Fruit fly (Drosophila melanogaster) whole organism, embryonic: ENCODE measurements around the gene bmm.

Source experiments
- Atf6 ChIP-seq: fragments of 200-800 bp; sonication (Bioruptor generic); IDR thresholded peaks from 2 replicates; pipeline ENCODE4 v1.3.6; 2022; ENCODE audit warnings: missing biosample characterization, missing genetic modification characterization
- B-H1 ChIP-seq: fragments of 200-800 bp; sonication (Bioruptor generic); IDR thresholded peaks from 3 replicates; pipeline ENCODE4 v1.3.6; 2022; ENCODE audit warnings: missing biosample characterization, missing genetic modification characterization
- CG10543 ChIP-seq: fragments of 200-800 bp; sonication (Bioruptor generic); optimal IDR thresholded peaks from 3 replicates; lab custom pipeline; 2017; ENCODE audit warnings: missing biosample characterization, mild to moderate bottlenecking, missing genetic modification characterization, moderate library complexity
- CG10654 ChIP-seq: fragments of 200-800 bp; sonication (Bioruptor generic); optimal IDR thresholded peaks from 2 replicates; lab custom pipeline; 2016; ENCODE audit warnings: missing biosample characterization, missing genetic modification characterization
- CG10979 ChIP-seq: fragments of 200-800 bp; sonication (Bioruptor generic); optimal IDR thresholded peaks from 2 replicates; lab custom pipeline; 2018; ENCODE audit warnings: missing biosample characterization, mild to moderate bottlenecking, missing genetic modification characterization, moderate library complexity
- CG13424 ChIP-seq: fragments of 200-800 bp; sonication (Bioruptor generic); optimal IDR thresholded peaks from 2 replicates; lab custom pipeline; 2019; ENCODE audit warnings: missing biosample characterization, mild to moderate bottlenecking, missing genetic modification characterization, moderate library complexity
- CG15073 ChIP-seq: fragments of 200-800 bp; sonication (Bioruptor generic); optimal IDR thresholded peaks from 2 replicates; lab custom pipeline; 2016; ENCODE audit warnings: missing biosample characterization, missing genetic modification characterization
- CG17829 ChIP-seq: fragments of 200-800 bp; optimal IDR thresholded peaks from 2 replicates; lab custom pipeline; 2019; ENCODE audit warnings: missing biosample characterization, mild to moderate bottlenecking, missing genetic modification characterization, moderate library complexity
- CG18599 ChIP-seq: fragments of 200-800 bp; sonication (Bioruptor generic); optimal IDR thresholded peaks from 3 replicates; lab custom pipeline; 2017; ENCODE audit warnings: missing biosample characterization, missing genetic modification characterization, mild to moderate bottlenecking, moderate library complexity, missing genetic modification reagents
- CG2678 ChIP-seq: fragments of 200-800 bp; sonication (Bioruptor generic); optimal IDR thresholded peaks from 3 replicates; lab custom pipeline; 2019; ENCODE audit warnings: missing biosample characterization, mild to moderate bottlenecking, missing genetic modification characterization, moderate library complexity
- CG2889 ChIP-seq: fragments of 200-800 bp; sonication (Bioruptor generic); IDR thresholded peaks from 3 replicates; pipeline ENCODE4 v1.3.6; 2022; ENCODE audit warnings: missing biosample characterization, missing genetic modification characterization
- CG31365 ChIP-seq: fragments of 200-800 bp; sonication (Bioruptor generic); optimal IDR thresholded peaks from 2 replicates; lab custom pipeline; 2018; ENCODE audit warnings: missing biosample characterization, mild to moderate bottlenecking, missing genetic modification characterization
- CG31441 ChIP-seq: fragments of 200-800 bp; sonication (Bioruptor generic); IDR thresholded peaks from 2 replicates; pipeline ENCODE4 v1.3.6; 2022; ENCODE audit warnings: missing biosample characterization, missing genetic modification characterization
- CG34376 ChIP-seq: fragments of 200-800 bp; sonication (Bioruptor generic); optimal IDR thresholded peaks from 2 replicates; lab custom pipeline; 2018; ENCODE audit warnings: missing biosample characterization, mild to moderate bottlenecking, missing genetic modification characterization
- CG5180 ChIP-seq: fragments of 200-800 bp; sonication (Bioruptor generic); optimal IDR thresholded peaks from 3 replicates; lab custom pipeline; 2017; ENCODE audit warnings: missing biosample characterization, missing genetic modification characterization, mild to moderate bottlenecking, moderate library complexity, missing genetic modification reagents
- CG6175 ChIP-seq: fragments of 200-800 bp; sonication (Bioruptor generic); IDR thresholded peaks from 3 replicates; pipeline ENCODE4 v1.3.6; 2022; ENCODE audit warnings: missing biosample characterization, missing genetic modification characterization
- CG6254 ChIP-seq: fragments of 200-800 bp; sonication (Bioruptor generic); optimal IDR thresholded peaks from 3 replicates; lab custom pipeline; 2017; ENCODE audit warnings: mild to moderate bottlenecking, missing biosample characterization, missing genetic modification reagents, missing genetic modification characterization
- CG7556 ChIP-seq: fragments of 200-800 bp; sonication (Bioruptor generic); optimal IDR thresholded peaks from 2 replicates; lab custom pipeline; 2017; ENCODE audit warnings: missing biosample characterization, mild to moderate bottlenecking, missing genetic modification characterization
- HLH54F ChIP-seq: fragments of 200-800 bp; sonication (Bioruptor generic); optimal IDR thresholded peaks from 3 replicates; lab custom pipeline; 2016; ENCODE audit warnings: missing biosample characterization, missing genetic modification characterization
- HLHmδ ChIP-seq: fragments of 200-800 bp; sonication (Bioruptor generic); optimal IDR thresholded peaks from 2 replicates; lab custom pipeline; 2018; ENCODE audit warnings: missing biosample characterization, mild to moderate bottlenecking, missing genetic modification characterization, moderate library complexity
- MESR4 ChIP-seq: fragments of 200-800 bp; sonication (Bioruptor generic); optimal IDR thresholded peaks from 2 replicates; lab custom pipeline; 2018; ENCODE audit warnings: missing biosample characterization, mild to moderate bottlenecking, missing genetic modification characterization, moderate library complexity
- NK7.1 ChIP-seq: fragments of 200-800 bp; sonication (Bioruptor generic); optimal IDR thresholded peaks from 3 replicates; lab custom pipeline; 2016; ENCODE audit warnings: missing biosample characterization, missing genetic modification characterization
- Oli ChIP-seq: fragments of 200-800 bp; sonication (Bioruptor generic); optimal IDR thresholded peaks from 2 replicates; lab custom pipeline; 2018; ENCODE audit warnings: missing biosample characterization, mild to moderate bottlenecking, missing genetic modification characterization, moderate library complexity
- Ptx1 ChIP-seq: fragments of 200-800 bp; sonication (Bioruptor generic); IDR thresholded peaks from 2 replicates; pipeline ENCODE4 v1.3.6; 2022; ENCODE audit warnings: missing biosample characterization, missing genetic modification characterization
- Rfx ChIP-seq: fragments of 200-800 bp; sonication (Bioruptor generic); IDR thresholded peaks from 2 replicates; pipeline ENCODE4 v1.3.6; 2022; ENCODE audit warnings: missing biosample characterization, missing genetic modification characterization
- TFAM ChIP-seq: fragments of 200-800 bp; sonication (Bioruptor generic); optimal IDR thresholded peaks from 2 replicates; lab custom pipeline; 2017; ENCODE audit warnings: missing biosample characterization, missing genetic modification characterization, inconsistent platforms
- ara ChIP-seq: fragments of 200-800 bp; sonication (Bioruptor generic); IDR thresholded peaks from 2 replicates; pipeline ENCODE4 v1.3.6; 2022; ENCODE audit warnings: missing biosample characterization, missing genetic modification characterization
- ash1 ChIP-seq: fragments of 200-800 bp; sonication (Bioruptor generic); optimal IDR thresholded peaks from 2 replicates; lab custom pipeline; 2018; ENCODE audit warnings: missing biosample characterization, mild to moderate bottlenecking, missing genetic modification characterization
- az2 ChIP-seq: fragments of 200-800 bp; sonication (Bioruptor generic); optimal IDR thresholded peaks from 3 replicates; lab custom pipeline; 2016; ENCODE audit warnings: missing biosample characterization, missing genetic modification characterization
- bsh ChIP-seq, 2 experiments: fragments of 200-800 bp; sonication (Bioruptor generic); optimal IDR thresholded peaks; 2 replicates each; lab custom pipeline; 2017 to 2018; ENCODE audit warnings: mild to moderate bottlenecking in 2 of 2, missing biosample characterization in 2 of 2, missing genetic modification characterization in 2 of 2, moderate library complexity in 1 of 2
- chif ChIP-seq, 2 experiments: fragments of 200-800 bp; sonication (Bioruptor generic); optimal IDR thresholded peaks; 3 replicates each; lab custom pipeline; 2016; ENCODE audit warnings: missing biosample characterization in 2 of 2, missing genetic modification characterization in 2 of 2
- crp ChIP-seq, 2 experiments: fragments of 200-800 bp; sonication (Bioruptor generic); optimal IDR thresholded peaks; 2 replicates in 1 of 2; 3 replicates in 1 of 2; lab custom pipeline; 2017; ENCODE audit warnings: missing biosample characterization in 2 of 2, missing genetic modification characterization in 2 of 2, mild to moderate bottlenecking in 1 of 2, moderate library complexity in 1 of 2
- da ChIP-seq: fragments of 200-800 bp; sonication (Bioruptor generic); optimal IDR thresholded peaks from 2 replicates; lab custom pipeline; 2016; ENCODE audit warnings: missing biosample characterization, missing genetic modification characterization
- dati ChIP-seq: fragments of 200-800 bp; sonication (Bioruptor generic); IDR thresholded peaks from 2 replicates; pipeline ENCODE4 v1.3.6; 2022; ENCODE audit warnings: missing biosample characterization, missing genetic modification characterization
- emc ChIP-seq: fragments of 200-800 bp; sonication (Bioruptor generic); optimal IDR thresholded peaks from 2 replicates; lab custom pipeline; 2016; ENCODE audit warnings: missing biosample characterization, missing genetic modification characterization
- gcm ChIP-seq: fragments of 200-800 bp; sonication (Bioruptor generic); optimal IDR thresholded peaks from 2 replicates; lab custom pipeline; 2019; ENCODE audit warnings: missing biosample characterization, mild to moderate bottlenecking, missing genetic modification characterization, moderate library complexity
- gcm2 ChIP-seq: fragments of 200-800 bp; sonication (Bioruptor generic); optimal IDR thresholded peaks from 2 replicates; lab custom pipeline; 2016; ENCODE audit warnings: missing biosample characterization, missing genetic modification characterization
- grn ChIP-seq: fragments of 200-800 bp; sonication (Bioruptor generic); optimal IDR thresholded peaks from 3 replicates; lab custom pipeline; 2017; ENCODE audit warnings: missing biosample characterization, missing genetic modification characterization
- gsb ChIP-seq: fragments of 200-800 bp; sonication (Bioruptor generic); IDR thresholded peaks from 2 replicates; pipeline ENCODE4 v1.3.6; 2022; ENCODE audit warnings: missing biosample characterization, missing genetic modification characterization
- gsb-n ChIP-seq: fragments of 200-800 bp; sonication (Bioruptor generic); optimal IDR thresholded peaks from 3 replicates; lab custom pipeline; 2018; ENCODE audit warnings: missing biosample characterization, mild to moderate bottlenecking, missing genetic modification characterization
- hbn ChIP-seq: fragments of 200-800 bp; sonication (Bioruptor generic); IDR thresholded peaks from 2 replicates; pipeline ENCODE4 v1.3.6; 2022; ENCODE audit warnings: missing biosample characterization, missing genetic modification characterization; ENCODE audit not compliant: partially characterized antibody
- kah ChIP-seq: fragments of 200-800 bp; sonication (Bioruptor generic); optimal IDR thresholded peaks from 2 replicates; lab custom pipeline; 2018; ENCODE audit warnings: missing biosample characterization, mild to moderate bottlenecking, missing genetic modification characterization
- oc ChIP-seq: fragments of 200-800 bp; sonication (Bioruptor generic); optimal IDR thresholded peaks from 2 replicates; lab custom pipeline; 2018; ENCODE audit warnings: missing biosample characterization, mild to moderate bottlenecking, missing genetic modification characterization, moderate library complexity
- pho ChIP-seq: fragments of 200-800 bp; sonication (Bioruptor generic); optimal IDR thresholded peaks from 2 replicates; lab custom pipeline; 2016; ENCODE audit warnings: missing biosample characterization, missing genetic modification characterization
- pzg ChIP-seq: fragments of 200-800 bp; sonication (Bioruptor generic); optimal IDR thresholded peaks from 3 replicates; lab custom pipeline; 2018; ENCODE audit warnings: missing biosample characterization, mild to moderate bottlenecking, missing genetic modification characterization, moderate library complexity
- ranshi ChIP-seq: fragments of 200-800 bp; sonication (Bioruptor generic); IDR thresholded peaks from 2 replicates; pipeline ENCODE4 v1.3.6; 2022; ENCODE audit warnings: missing biosample characterization, missing genetic modification characterization
- repo ChIP-seq: fragments of 200-800 bp; sonication (Bioruptor generic); optimal IDR thresholded peaks from 2 replicates; lab custom pipeline; 2016; ENCODE audit warnings: missing biosample characterization, missing genetic modification characterization
- ro ChIP-seq: fragments of 200-800 bp; sonication (Bioruptor generic); IDR thresholded peaks from 2 replicates; pipeline ENCODE4 v1.3.6; 2022; ENCODE audit warnings: missing biosample characterization, missing genetic modification characterization
- sna ChIP-seq: fragments of 200-800 bp; sonication (Bioruptor generic); IDR thresholded peaks from 2 replicates; pipeline ENCODE4 v1.3.6; 2022; ENCODE audit warnings: missing biosample characterization, missing genetic modification characterization; ENCODE audit not compliant: partially characterized antibody
- twi ChIP-seq: fragments of 200-800 bp; optimal IDR thresholded peaks from 2 replicates; lab custom pipeline; 2019; ENCODE audit warnings: missing biosample characterization, mild to moderate bottlenecking, missing genetic modification characterization, moderate library complexity
- vvl ChIP-seq: fragments of 200-800 bp; sonication (Bioruptor generic); IDR thresholded peaks from 2 replicates; pipeline ENCODE4 v1.3.6; 2022; ENCODE audit warnings: missing biosample characterization, missing genetic modification characterization
- zfh2 ChIP-seq: fragments of 200-800 bp; sonication (Bioruptor generic); optimal IDR thresholded peaks from 2 replicates; lab custom pipeline; 2016; ENCODE audit warnings: missing biosample characterization, missing genetic modification characterization

Gene bmm

DNA sequence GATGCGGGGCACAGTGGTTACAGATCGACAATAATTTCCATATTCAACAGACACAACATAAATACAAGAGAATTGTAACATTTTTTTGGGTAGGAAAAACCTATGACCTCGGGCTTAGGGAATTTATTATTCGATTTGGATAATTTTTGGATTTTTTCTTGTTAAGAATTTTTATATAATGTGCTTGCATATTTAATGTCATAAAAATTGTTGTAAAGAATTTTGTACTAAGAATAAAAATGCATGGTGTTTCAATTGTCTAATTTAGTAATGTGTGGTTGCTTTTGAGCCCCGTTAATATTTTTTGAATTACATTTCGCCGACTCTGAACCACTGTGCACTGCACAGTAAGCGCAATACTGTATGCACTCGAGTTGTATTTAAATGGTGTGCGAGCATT is 30.5 kb upstream of the bmm start (continued):
- TF ChIP-seq ara = no peak
- TF ChIP-seq da (GFP tag; lab: Kevin White, UChicago) = no peak
- TF ChIP-seq vvl (GFP tag; lab: Robert Waterston, UW) = no peak
- TF ChIP-seq Ptx1 (GFP tag; lab: Robert Waterston, UW) = no peak
- no peak for TF ChIP-seq repo (GFP tag; lab: Kevin White, UChicago)
- no peak for TF ChIP-seq TFAM
- TF ChIP-seq pzg (GFP tag; lab: Kevin White, UChicago) = no peak
- TF ChIP-seq Atf6 = no peak
- TF ChIP-seq CG34376 (GFP tag; lab: Kevin White, UChicago) = no peak
- no peak for TF ChIP-seq CG10543 (GFP tag; lab: Kevin White, UChicago)
- no peak for TF ChIP-seq az2 (GFP tag; lab: Kevin White, UChicago)
- no peak for TF ChIP-seq emc (GFP tag; lab: Kevin White, UChicago)
- peak; percentile 18 for TF ChIP-seq Oli (tag; lab: Kevin White, UChicago)
- TF ChIP-seq dati = no peak
- TF ChIP-seq CG10654 = no peak
- no peak for TF ChIP-seq gsb (GFP tag; lab: Robert Waterston, UW)
- TF ChIP-seq CG7556 (GFP tag; lab: Kevin White, UChicago) = no peak
- no peak for TF ChIP-seq CG13424 (tag; lab: Kevin White, UChicago)
- no peak for TF ChIP-seq sna (GFP tag; lab: Robert Waterston, UW)
- no peak for TF ChIP-seq MESR4 (GFP tag; lab: Kevin White, UChicago)
- TF ChIP-seq Rfx (GFP tag; lab: Robert Waterston, UW) = no peak
- TF ChIP-seq kah (GFP tag; lab: Kevin White, UChicago) = no peak
- TF ChIP-seq zfh2 = no peak
- TF ChIP-seq ash1 (GFP tag; lab: Kevin White, UChicago) = no peak
- TF ChIP-seq bsh (GFP tag; optimal IDR thresholded peaks at IDR 0.05; lab: Kevin White, UChicago) = peak in 1 of 2 experiments; percentile 3
- no peak for TF ChIP-seq CG18599 (GFP tag; lab: Kevin White, UChicago)
- no peak for TF ChIP-seq oc (tag; lab: Kevin White, UChicago)
- no peak for TF ChIP-seq HLHmδ (GFP tag; lab: Kevin White, UChicago)
- TF ChIP-seq gcm2 (GFP tag; lab: Kevin White, UChicago) = no peak
- no peak for TF ChIP-seq ro
- TF ChIP-seq pho = no peak
- no peak for TF ChIP-seq grn
- 0 out of 2 replicates have a peak, but pooled peaks have one; percentile 23 for TF ChIP-seq CG31441
- TF ChIP-seq gcm (GFP tag; lab: Kevin White, UChicago) = peak; percentile 77
- no peak for TF ChIP-seq chif (GFP tag; optimal IDR thresholded peaks at IDR 0.05; lab: Kevin White, UChicago)
- TF ChIP-seq CG17829 (tag; lab: Kevin White, UChicago) = no peak
- no peak for TF ChIP-seq ranshi (GFP tag; lab: Robert Waterston, UW)
- no peak for TF ChIP-seq HLH54F (GFP tag; lab: Kevin White, UChicago)
- TF ChIP-seq CG10979 (tag; lab: Kevin White, UChicago) = no peak
- no peak for TF ChIP-seq CG15073
- TF ChIP-seq NK7.1 (GFP tag; lab: Kevin White, UChicago) = no peak
- TF ChIP-seq gsb-n (tag; lab: Kevin White, UChicago) = no peak
- no peak for TF ChIP-seq CG2889
- TF ChIP-seq crp (GFP tag; optimal IDR thresholded peaks at IDR 0.05; lab: Kevin White, UChicago) = no peak
- no peak for TF ChIP-seq CG6254 (GFP tag; lab: Kevin White, UChicago)
- no peak for TF ChIP-seq B-H1 (GFP tag; lab: Robert Waterston, UW)
- TF ChIP-seq CG31365 (tag; lab: Kevin White, UChicago) = no peak
- no peak for TF ChIP-seq twi (tag; lab: Kevin White, UChicago)
- TF ChIP-seq CG5180 (GFP tag; lab: Kevin White, UChicago) = no peak
- peak; percentile 46 for TF ChIP-seq CG2678
- TF ChIP-seq hbn (GFP tag; lab: Robert Waterston, UW) = no peak
- TF ChIP-seq CG6175 (GFP tag; lab: Robert Waterston, UW) = no peak
